Fruit fly (Drosophila melanogaster): ENCODE results near the gene c11.1.
A peak's percentile ranks its signal among the peaks of the same experiment; 100 is the strongest.

The c11.1 gene

DNA sequence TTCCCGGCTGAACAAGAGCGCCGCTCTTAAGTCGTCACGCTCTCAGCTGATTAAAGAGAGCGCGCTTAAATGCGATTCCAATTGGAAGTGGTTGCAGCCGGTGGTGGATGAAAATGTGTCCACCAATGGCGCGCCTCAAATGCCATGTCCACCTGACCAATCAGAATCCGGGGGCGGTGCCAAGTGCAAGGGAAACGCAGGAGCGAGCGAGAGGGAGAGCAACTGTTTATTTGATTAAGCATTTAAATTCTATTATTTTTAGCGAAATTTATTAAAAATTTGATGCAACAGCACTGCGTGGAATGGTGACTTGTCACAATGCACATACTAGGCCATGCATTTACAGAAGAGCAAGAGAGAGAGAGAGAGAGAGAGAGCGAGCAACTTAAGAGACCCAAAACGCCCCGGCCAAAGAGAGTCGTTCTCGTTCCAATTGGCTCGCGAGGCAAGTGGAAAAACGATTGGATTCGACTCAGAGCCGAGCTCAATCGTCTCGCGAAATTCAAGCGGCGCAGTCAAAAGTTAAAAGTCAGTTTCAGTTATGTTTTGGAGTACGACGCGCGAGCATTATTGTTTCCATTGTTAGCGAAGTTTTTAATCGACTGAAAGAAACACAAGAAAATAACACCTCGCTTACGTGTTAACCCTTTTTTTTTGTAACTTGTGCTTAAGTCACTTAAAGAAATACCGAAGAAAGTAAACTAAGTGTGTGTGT lies 1.3 kb upstream of the c11.1 start, which contains the start of gene lz:
lz (plus strand) TSS at position 626 of the 715 bp plus-strand sequence.
- TF ChIP-seq CG17829 (tag; optimal IDR thresholded peaks at IDR 0.05) (no peak), CG43689 (GFP tag; IDR thresholded peaks at IDR 0.05) (no peak), odd (GFP tag; optimal IDR thresholded peaks at IDR 0.05) (no peak), Side (GFP tag; optimal IDR thresholded peaks at IDR 0.05) (no peak), CG10274 (GFP tag; optimal IDR thresholded peaks at IDR 0.05) (no peak), ranshi (GFP tag; IDR thresholded peaks at IDR 0.05) (no peak), CG6791 (GFP tag; IDR thresholded peaks at IDR 0.05; ENCODE audit: partially characterized antibody) (no peak), Bteb2 (GFP tag; optimal IDR thresholded peaks at IDR 0.05) (no peak), Deaf1 (tag; optimal IDR thresholded peaks at IDR 0.05) (peak; percentile 86), CG5180 (GFP tag; optimal IDR thresholded peaks at IDR 0.05) (no peak), CG6683 (GFP tag; optimal IDR thresholded peaks at IDR 0.05) (no peak), sqz (GFP tag; optimal IDR thresholded peaks at IDR 0.05) (no peak), Hr3 (GFP tag; optimal IDR thresholded peaks at IDR 0.05) (no peak), jing (GFP tag; optimal IDR thresholded peaks at IDR 0.05) (peak; percentile 47), CG15269 (tag; optimal IDR thresholded peaks at IDR 0.05) (no peak), Fer3 (tag; optimal IDR thresholded peaks at IDR 0.05) (no peak), vvl (GFP tag; IDR thresholded peaks at IDR 0.05) (no peak), hbn (GFP tag; IDR thresholded peaks at IDR 0.05; ENCODE audit: partially characterized antibody) (peak; percentile 16; the same call in 1 of the 2 replicates), gsb-n (tag; optimal IDR thresholded peaks at IDR 0.05) (peak; percentile 15), lbe (GFP tag; optimal IDR thresholded peaks at IDR 0.05) (no peak), Ets65A (GFP tag) (no peak), CG13123 (GFP tag; optimal IDR thresholded peaks at IDR 0.05) (no peak), CG11723 (GFP tag; optimal IDR thresholded peaks at IDR 0.05) (no peak), Hmr (GFP tag; optimal IDR thresholded peaks at IDR 0.05) (no peak), gt (GFP tag; IDR thresholded peaks at IDR 0.05) (no peak), yki (optimal IDR thresholded peaks at IDR 0.05) (peak; percentile 73), CG3163 (GFP tag; optimal IDR thresholded peaks at IDR 0.05) (peak; percentile 95), Elba2 (GFP tag; optimal IDR thresholded peaks at IDR 0.05) (peak; percentile 43), Hey (tag; optimal IDR thresholded peaks at IDR 0.05) (no peak), CG34224 (GFP tag; IDR thresholded peaks at IDR 0.05; ENCODE audit: partially characterized antibody) (0 out of 3 replicates have a peak, but pooled peaks have one; percentile 19), pros (GFP tag; optimal IDR thresholded peaks at IDR 0.05) (no peak), CoRest (tag; optimal IDR thresholded peaks at IDR 0.05) (no peak), Nf-YB (GFP tag; optimal IDR thresholded peaks at IDR 0.05) (peak; percentile 100), NK7.1 (GFP tag; optimal IDR thresholded peaks at IDR 0.05) (no peak), zf30C (GFP tag; optimal IDR thresholded peaks at IDR 0.05) (no peak), NC2α (GFP tag; optimal IDR thresholded peaks at IDR 0.05) (no peak), CG1832 (GFP tag; optimal IDR thresholded peaks at IDR 0.05) (peak; percentile 63), Nf-YC (tag; optimal IDR thresholded peaks at IDR 0.05) (peak; percentile 99), Ptx1 (GFP tag; IDR thresholded peaks at IDR 0.05) (no peak), Trl (optimal IDR thresholded peaks at IDR 0.05) (peak; percentile 89 to 96), Trl (GFP tag; optimal IDR thresholded peaks at IDR 0.05) (no peak), gfzf (GFP tag; optimal IDR thresholded peaks at IDR 0.05) (no peak), gem (tag; optimal IDR thresholded peaks at IDR 0.05) (no peak), Ravus (GFP tag; IDR thresholded peaks at IDR 0.05) (no peak), ssp (GFP tag; IDR thresholded peaks at IDR 0.05) (no peak), jumu (GFP tag; optimal IDR thresholded peaks at IDR 0.05) (no peak), Rx (GFP tag; IDR thresholded peaks at IDR 0.05) (no peak), CG33557 (GFP tag; optimal IDR thresholded peaks at IDR 0.05) (no peak), CG6175 (GFP tag; IDR thresholded peaks at IDR 0.05) (no peak), tll (GFP tag; optimal IDR thresholded peaks at IDR 0.05) (peak in 1 of 2 experiments; percentile 52)

Data from whole organism, embryonic.